Fruit fly (Drosophila melanogaster) whole organism, embryonic: ENCODE results near the gene CG14440.

Experiments
- Ada2b ChIP-seq: fragments of 200-800 bp; sonication (Bioruptor generic); IDR thresholded peaks from 2 replicates; pipeline ENCODE4 v1.3.6; 2022; ENCODE audit warnings: missing biosample characterization, missing genetic modification characterization
- CG11723 ChIP-seq: fragments of 200-800 bp; sonication (Bioruptor generic); optimal IDR thresholded peaks from 2 replicates; lab custom pipeline; 2017; ENCODE audit warnings: missing biosample characterization, mild to moderate bottlenecking, missing genetic modification characterization
- CG13123 ChIP-seq: fragments of 200-800 bp; sonication (Bioruptor generic); optimal IDR thresholded peaks from 2 replicates; lab custom pipeline; 2016; ENCODE audit warnings: missing biosample characterization, missing genetic modification characterization
- CG13624 ChIP-seq: fragments of 200-800 bp; sonication (Bioruptor generic); optimal IDR thresholded peaks from 2 replicates; lab custom pipeline; 2016; ENCODE audit warnings: missing biosample characterization, missing genetic modification characterization
- CG14050 ChIP-seq: fragments of 200-800 bp; sonication (Bioruptor generic); IDR thresholded peaks from 3 replicates; pipeline ENCODE4 v1.3.6; 2022; ENCODE audit warnings: missing biosample characterization, missing genetic modification characterization
- CG1529 ChIP-seq: fragments of 200-800 bp; sonication (Bioruptor generic); optimal IDR thresholded peaks from 3 replicates; lab custom pipeline; 2018; ENCODE audit warnings: missing biosample characterization, missing genetic modification characterization
- CG15696 ChIP-seq: fragments of 200-800 bp; sonication (Bioruptor generic); optimal IDR thresholded peaks from 2 replicates; lab custom pipeline; 2019; ENCODE audit warnings: missing biosample characterization, mild to moderate bottlenecking, missing genetic modification characterization, moderate library complexity
- CG18476 ChIP-seq: fragments of 200-800 bp; sonication (Bioruptor generic); optimal IDR thresholded peaks from 2 replicates; lab custom pipeline; 2016; ENCODE audit warnings: missing biosample characterization, mild to moderate bottlenecking, missing genetic modification characterization
- CG2875 ChIP-seq: fragments of 200-800 bp; sonication (Bioruptor generic); optimal IDR thresholded peaks from 2 replicates; lab custom pipeline; 2017; ENCODE audit warnings: missing biosample characterization, mild to moderate bottlenecking, missing genetic modification characterization, missing genetic modification reagents
- CG30431 ChIP-seq: fragments of 200-800 bp; sonication (Bioruptor generic); optimal IDR thresholded peaks from 2 replicates; lab custom pipeline; 2017; ENCODE audit warnings: missing biosample characterization, missing genetic modification characterization
- CG31365 ChIP-seq: fragments of 200-800 bp; sonication (Bioruptor generic); optimal IDR thresholded peaks from 2 replicates; lab custom pipeline; 2018; ENCODE audit warnings: missing biosample characterization, mild to moderate bottlenecking, missing genetic modification characterization
- CG6254 ChIP-seq: fragments of 200-800 bp; sonication (Bioruptor generic); optimal IDR thresholded peaks from 3 replicates; lab custom pipeline; 2017; ENCODE audit warnings: mild to moderate bottlenecking, missing biosample characterization, missing genetic modification reagents, missing genetic modification characterization
- CG6654 ChIP-seq: fragments of 200-800 bp; sonication (Bioruptor generic); optimal IDR thresholded peaks from 2 replicates; lab custom pipeline; 2017; ENCODE audit warnings: missing biosample characterization, mild to moderate bottlenecking, missing genetic modification characterization
- CG7357 ChIP-seq: fragments of 200-800 bp; sonication (Bioruptor generic); IDR thresholded peaks from 3 replicates; pipeline ENCODE4 v1.3.6; 2022; ENCODE audit warnings: missing biosample characterization, missing genetic modification characterization
- CG7556 ChIP-seq: fragments of 200-800 bp; sonication (Bioruptor generic); optimal IDR thresholded peaks from 2 replicates; lab custom pipeline; 2017; ENCODE audit warnings: missing biosample characterization, mild to moderate bottlenecking, missing genetic modification characterization
- CG7786 ChIP-seq: fragments of 200-800 bp; sonication (Bioruptor generic); optimal IDR thresholded peaks from 2 replicates; lab custom pipeline; 2016; ENCODE audit warnings: missing biosample characterization, missing genetic modification characterization
- CG9797 ChIP-seq: fragments of 200-800 bp; sonication (Bioruptor generic); optimal IDR thresholded peaks from 3 replicates; lab custom pipeline; 2018; ENCODE audit warnings: missing biosample characterization, mild to moderate bottlenecking, missing genetic modification characterization
- CG9817 ChIP-seq: fragments of 200-800 bp; sonication (Bioruptor generic); optimal IDR thresholded peaks from 2 replicates; lab custom pipeline; 2018; ENCODE audit warnings: missing biosample characterization, mild to moderate bottlenecking, missing genetic modification characterization, moderate library complexity
- Dek ChIP-seq: fragments of 200-800 bp; sonication (Bioruptor generic); optimal IDR thresholded peaks from 3 replicates; lab custom pipeline; 2019; ENCODE audit warnings: missing biosample characterization, mild to moderate bottlenecking, missing genetic modification characterization, moderate library complexity
- Dll ChIP-seq: fragments of 200-800 bp; sonication (Bioruptor generic); IDR thresholded peaks from 4 replicates; pipeline ENCODE4 v1.3.6; 2022; ENCODE audit warnings: missing biosample characterization, missing genetic modification characterization; ENCODE audit not compliant: partially characterized antibody
- Ets65A ChIP-seq: fragments of 200-800 bp; sonication (Bioruptor generic); peaks from one replicate; lab custom pipeline; 2016; ENCODE audit warnings: missing biosample characterization, missing genetic modification characterization
- H2.0 ChIP-seq: fragments of 200-800 bp; sonication (Bioruptor generic); IDR thresholded peaks from 2 replicates; pipeline ENCODE4 v1.3.6; 2022; ENCODE audit warnings: missing biosample characterization, missing genetic modification characterization
- Hand ChIP-seq: fragments of 200-800 bp; sonication (Bioruptor generic); optimal IDR thresholded peaks from 2 replicates; lab custom pipeline; 2017; ENCODE audit warnings: mild to moderate bottlenecking, missing biosample characterization, missing genetic modification reagents, missing genetic modification characterization
- Nf-YA ChIP-seq: fragments of 200-800 bp; sonication (Bioruptor generic); IDR thresholded peaks from 2 replicates; pipeline ENCODE4 v1.3.6; 2022; ENCODE audit warnings: missing biosample characterization, missing genetic modification characterization
- Nf-YC ChIP-seq: fragments of 200-800 bp; optimal IDR thresholded peaks from 3 replicates; lab custom pipeline; 2019; ENCODE audit warnings: missing biosample characterization, mild to moderate bottlenecking, missing genetic modification characterization, moderate library complexity
- Oaz ChIP-seq: fragments of 200-800 bp; sonication (Bioruptor generic); IDR thresholded peaks from 2 replicates; pipeline ENCODE4 v1.3.6; 2022; ENCODE audit warnings: missing biosample characterization, missing genetic modification characterization
- Poxn ChIP-seq: fragments of 200-800 bp; sonication (Bioruptor generic); IDR thresholded peaks from 2 replicates; pipeline ENCODE4 v1.3.6; 2022; ENCODE audit warnings: missing biosample characterization, missing genetic modification characterization
- Sin3A ChIP-seq: fragments of >200 bp; optimal IDR thresholded peaks from 2 replicates; lab custom pipeline; 2018
- ab ChIP-seq: fragments of 200-800 bp; sonication (Bioruptor generic); optimal IDR thresholded peaks from 2 replicates; lab custom pipeline; 2016; ENCODE audit warnings: missing biosample characterization, missing genetic modification characterization
- bbx ChIP-seq: fragments of 200-800 bp; sonication (Bioruptor generic); IDR thresholded peaks from 2 replicates; pipeline ENCODE4 v1.3.6; 2022; ENCODE audit warnings: missing biosample characterization, missing genetic modification characterization; ENCODE audit not compliant: partially characterized antibody
- bcd ChIP-seq: fragments of 200-800 bp; sonication (Bioruptor generic); optimal IDR thresholded peaks from 2 replicates; lab custom pipeline; 2017; ENCODE audit warnings: missing biosample characterization, mild to moderate bottlenecking, missing genetic modification characterization
- cg ChIP-seq: fragments of 200-800 bp; sonication (Bioruptor generic); optimal IDR thresholded peaks from 3 replicates; lab custom pipeline; 2019; ENCODE audit warnings: missing biosample characterization, mild to moderate bottlenecking, missing genetic modification characterization, moderate library complexity
- chm ChIP-seq: fragments of 200-800 bp; sonication (Bioruptor generic); IDR thresholded peaks from 2 replicates; pipeline ENCODE4 v1.3.6; 2022; ENCODE audit warnings: missing biosample characterization, missing genetic modification characterization
- ci ChIP-seq: fragments of 200-800 bp; sonication (Bioruptor generic); IDR thresholded peaks from 3 replicates; pipeline ENCODE4 v1.3.6; 2022; ENCODE audit warnings: missing biosample characterization, missing genetic modification characterization
- dmrt99B ChIP-seq: fragments of 200-800 bp; sonication (Bioruptor generic); optimal IDR thresholded peaks from 2 replicates; lab custom pipeline; 2018; ENCODE audit warnings: missing biosample characterization, mild to moderate bottlenecking, missing genetic modification characterization, moderate library complexity
- emc ChIP-seq: fragments of 200-800 bp; sonication (Bioruptor generic); optimal IDR thresholded peaks from 2 replicates; lab custom pipeline; 2016; ENCODE audit warnings: missing biosample characterization, missing genetic modification characterization
- fru ChIP-seq: fragments of >200 bp; optimal IDR thresholded peaks from 2 replicates; lab custom pipeline; 2017
- ftz-f1 ChIP-seq: fragments of 200-800 bp; sonication (Bioruptor generic); optimal IDR thresholded peaks from 2 replicates; lab custom pipeline; 2016; ENCODE audit warnings: missing biosample characterization, missing genetic modification characterization
- gcm ChIP-seq: fragments of 200-800 bp; sonication (Bioruptor generic); optimal IDR thresholded peaks from 2 replicates; lab custom pipeline; 2019; ENCODE audit warnings: missing biosample characterization, mild to moderate bottlenecking, missing genetic modification characterization, moderate library complexity
- grau ChIP-seq: fragments of 200-800 bp; optimal IDR thresholded peaks from 3 replicates; lab custom pipeline; 2019; ENCODE audit warnings: missing biosample characterization, mild to moderate bottlenecking, missing genetic modification characterization, moderate library complexity
- h ChIP-seq: fragments of >200 bp; optimal IDR thresholded peaks from 2 replicates; lab custom pipeline; 2017
- ken ChIP-seq: fragments of 200-800 bp; sonication (Bioruptor generic); IDR thresholded peaks from 3 replicates; pipeline ENCODE4 v1.3.6; 2022; ENCODE audit warnings: missing biosample characterization, missing genetic modification characterization
- nau ChIP-seq: fragments of 200-800 bp; sonication (Bioruptor generic); optimal IDR thresholded peaks from 3 replicates; lab custom pipeline; 2017; ENCODE audit warnings: missing biosample characterization, mild to moderate bottlenecking, missing genetic modification characterization, missing genetic modification reagents
- odd ChIP-seq: fragments of 200-800 bp; sonication (Bioruptor generic); optimal IDR thresholded peaks from 2 replicates; lab custom pipeline; 2017; ENCODE audit warnings: missing biosample characterization, mild to moderate bottlenecking, missing genetic modification characterization
- otp ChIP-seq: fragments of 200-800 bp; sonication (Bioruptor generic); IDR thresholded peaks from 3 replicates; pipeline ENCODE4, ENCODE4 v1.3.6; 2022; ENCODE audit warnings: missing biosample characterization, missing genetic modification characterization
- rib ChIP-seq: fragments of 200-800 bp; sonication (Bioruptor generic); IDR thresholded peaks from 2 replicates; pipeline ENCODE4 v1.3.6; 2022; ENCODE audit warnings: missing biosample characterization, missing genetic modification characterization
- sens ChIP-seq: fragments of 200-800 bp; sonication (Bioruptor generic); peaks from one replicate; lab custom pipeline; 2016; ENCODE audit warnings: missing biosample characterization, missing genetic modification characterization
- sens-2 ChIP-seq: fragments of 200-800 bp; sonication (Bioruptor generic); IDR thresholded peaks from 2 replicates; pipeline ENCODE4 v1.3.6; 2022; ENCODE audit warnings: missing biosample characterization, missing genetic modification characterization
- shn ChIP-seq: fragments of 200-800 bp; sonication (Bioruptor generic); optimal IDR thresholded peaks from 3 replicates; lab custom pipeline; 2016; ENCODE audit warnings: missing biosample characterization, missing genetic modification characterization
- sim ChIP-seq: fragments of 200-800 bp; sonication (Bioruptor generic); IDR thresholded peaks from 2 replicates; pipeline ENCODE4 v1.3.6; 2022; ENCODE audit warnings: missing biosample characterization, missing genetic modification characterization
- sna ChIP-seq: fragments of 200-800 bp; sonication (Bioruptor generic); IDR thresholded peaks from 2 replicates; pipeline ENCODE4 v1.3.6; 2022; ENCODE audit warnings: missing biosample characterization, missing genetic modification characterization; ENCODE audit not compliant: partially characterized antibody
- tll ChIP-seq, 2 experiments: fragments of 200-800 bp in 1 of 2; fragments of >200 bp in 1 of 2; sonication (Bioruptor generic) in 1 of 2; optimal IDR thresholded peaks; 2 replicates each; lab custom pipeline; 2017 to 2019; ENCODE audit warnings: missing biosample characterization in 2 of 2, missing genetic modification characterization in 2 of 2, mild to moderate bottlenecking in 1 of 2, moderate library complexity in 1 of 2

CG14440 gene

DNA sequence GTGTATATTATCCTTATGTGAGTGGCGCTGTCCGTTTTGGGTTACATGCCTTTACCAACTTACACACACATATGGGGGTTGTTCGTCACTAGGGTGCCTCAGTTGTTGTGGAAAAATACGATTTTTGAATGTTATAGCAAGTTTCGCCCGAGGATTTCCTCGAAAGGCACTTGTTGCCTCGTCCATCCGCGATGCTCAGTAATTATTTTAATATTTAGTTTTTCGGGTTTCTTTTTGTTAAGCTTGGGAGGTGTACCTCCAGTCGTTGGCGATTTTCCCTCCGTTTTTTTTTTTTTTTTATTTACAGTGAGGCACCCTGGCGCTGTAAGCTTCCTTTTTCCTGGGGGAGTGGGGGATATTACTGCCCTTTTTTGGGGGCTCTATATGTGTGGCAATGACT is 1.9 kb downstream of the CG14440 start (continued):
- TF ChIP-seq sna (GFP tag; lab: Robert Waterston, UW) (no peak), fru (lab: Kevin White, UChicago) (no peak), Nf-YC (tag; lab: Kevin White, UChicago) (peak; percentile 67), ci (GFP tag; lab: Robert Waterston, UW) (peak; percentile 86), sens (GFP tag; lab: Kevin White, UChicago) (peak; percentile 88), CG31365 (tag; lab: Kevin White, UChicago) (no peak), CG2875 (GFP tag; lab: Kevin White, UChicago) (peak; percentile 31), sens-2 (peak; percentile 75), CG6654 (GFP tag; lab: Kevin White, UChicago) (peak; percentile 25), Sin3A (no peak), rib (0 out of 2 replicates have a peak, but pooled peaks have one; percentile 38), nau (GFP tag; lab: Kevin White, UChicago) (peak; percentile 35), otp (peak; percentile 65; the same call in 1 of the 3 replicates), Hand (GFP tag; lab: Kevin White, UChicago) (peak; percentile 90), CG9797 (GFP tag; lab: Kevin White, UChicago) (no peak), CG6254 (GFP tag; lab: Kevin White, UChicago) (peak; percentile 51), dmrt99B (tag; lab: Kevin White, UChicago) (peak; percentile 77), CG30431 (GFP tag; lab: Kevin White, UChicago) (peak; percentile 42), CG9817 (peak; percentile 51), Dll (GFP tag; lab: Robert Waterston, UW) (no peak), odd (GFP tag; lab: Kevin White, UChicago) (peak; percentile 63), Ada2b (GFP tag; lab: Robert Waterston, UW) (peak; percentile 55), bbx (GFP tag; lab: Robert Waterston, UW) (no peak), tll (GFP tag; optimal IDR thresholded peaks at IDR 0.05; lab: Kevin White, UChicago) (no peak), bcd (GFP tag; lab: Kevin White, UChicago) (peak; percentile 65), CG13123 (no peak), emc (GFP tag; lab: Kevin White, UChicago) (no peak), CG7786 (GFP tag; lab: Kevin White, UChicago) (peak; percentile 52), Oaz (GFP tag; lab: Robert Waterston, UW) (peak; percentile 32; the same call in 1 of the 2 replicates), CG15696 (tag; lab: Kevin White, UChicago) (peak; percentile 39), cg (GFP tag; lab: Kevin White, UChicago) (peak; percentile 35), h (lab: Kevin White, UChicago) (no peak), chm (peak; percentile 49; the same call in 1 of the 2 replicates), CG11723 (GFP tag; lab: Kevin White, UChicago) (peak; percentile 65), gcm (GFP tag; lab: Kevin White, UChicago) (peak; percentile 58), ftz-f1 (no peak), CG13624 (GFP tag; lab: Kevin White, UChicago) (peak; percentile 38), CG14050 (GFP tag; lab: Robert Waterston, UW) (peak; percentile 64), shn (GFP tag; lab: Kevin White, UChicago) (peak; percentile 10), Nf-YA (GFP tag; lab: Robert Waterston, UW) (no peak), Poxn (GFP tag; lab: Robert Waterston, UW) (no peak), CG18476 (GFP tag; lab: Kevin White, UChicago) (peak; percentile 68), grau (tag; lab: Kevin White, UChicago) (peak; percentile 75), Dek (peak; percentile 66), CG1529 (GFP tag; lab: Kevin White, UChicago) (peak; percentile 54), Ets65A (GFP tag; lab: Kevin White, UChicago) (peak; percentile 89), CG7357 (no peak), H2.0 (0 out of 2 replicates have a peak, but pooled peaks have one; percentile 26), ken (peak; percentile 70), sim (GFP tag; lab: Robert Waterston, UW) (no peak), ab (no peak), CG7556 (GFP tag; lab: Kevin White, UChicago) (peak; percentile 84)
